Fruit fly (Drosophila melanogaster) whole organism, wandering third instar larva: Measurements from ENCODE around the gene CG42538.

ENCODE experiments used
- ey ChIP-seq: fragments of 200-800 bp; sonication (Bioruptor generic); optimal IDR thresholded peaks from 2 replicates; lab custom pipeline; 2016; ENCODE audit warnings: missing biosample characterization, missing genetic modification characterization
- psq ChIP-seq: fragments of 200-800 bp; sonication (Bioruptor generic); optimal IDR thresholded peaks from 3 replicates; lab custom pipeline; 2017; ENCODE audit warnings: missing biosample characterization, mild to moderate bottlenecking, missing genetic modification characterization, moderate library complexity
- tai ChIP-seq: sonication (Bioruptor generic); optimal IDR thresholded peaks from 2 replicates; lab custom pipeline; 2016; ENCODE audit warnings: missing biosample characterization, missing genetic modification characterization

DNA sequence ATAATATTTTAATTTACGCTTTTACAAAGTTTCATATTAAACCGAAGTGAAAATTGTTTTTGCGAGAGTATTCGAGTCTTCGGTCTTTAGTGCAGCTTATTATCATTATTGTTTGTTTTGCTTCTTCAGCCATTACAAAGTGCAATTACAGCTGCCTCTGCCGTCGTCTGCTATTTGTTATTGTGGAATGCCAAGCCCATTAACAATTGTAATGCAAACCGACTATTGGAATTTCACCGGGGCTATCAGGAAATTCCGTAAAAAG, 7.7 kb downstream of the CG42538 start:
- TF ChIP-seq tai (GFP tag; lab: Kevin White, UChicago) (no peak), ey (GFP tag; lab: Kevin White, UChicago) (no peak), psq (GFP tag; lab: Kevin White, UChicago) (no peak)
